Worm (Caenorhabditis elegans) whole organism, mixed stage, embryonic: ENCODE measurements around the gene cng-1.

Experiments
- M03D4.4 ChIP-seq: sonication (generic microtip); optimal IDR thresholded peaks from 2 replicates; lab custom pipeline; 2017; ENCODE audit warnings: mild to moderate bottlenecking, missing genetic modification characterization, missing compliant biosample characterization
- elt-3 ChIP-seq: fragments of 150-350 bp; optimal IDR thresholded peaks from 2 replicates; lab custom pipeline; 2014; ENCODE audit warnings: missing biosample characterization, missing genetic modification characterization
- lsy-2 ChIP-seq: fragments of 150-350 bp; optimal IDR thresholded peaks from 2 replicates; lab custom pipeline; 2014; ENCODE audit warnings: missing biosample characterization, missing genetic modification characterization
- mep-1 ChIP-seq: fragments of 150-350 bp; optimal IDR thresholded peaks from 2 replicates; lab custom pipeline; 2017; ENCODE audit warnings: missing biosample characterization, missing genetic modification reagents, missing genetic modification characterization, inconsistent platforms
- mls-2 ChIP-seq: sonication (generic microtip); optimal IDR thresholded peaks from 2 replicates; lab custom pipeline; 2016; ENCODE audit warnings: mild to moderate bottlenecking, missing genetic modification characterization, moderate library complexity, missing compliant biosample characterization
- nhr-12 ChIP-seq: fragments of 150-350 bp; optimal IDR thresholded peaks from 2 replicates; lab custom pipeline; 2014; ENCODE audit warnings: missing biosample characterization, missing genetic modification characterization
- nhr-28 ChIP-seq: fragments of 150-350 bp; optimal IDR thresholded peaks from 2 replicates; lab custom pipeline; 2014; ENCODE audit warnings: missing biosample characterization, missing genetic modification characterization
- nhr-76 ChIP-seq: sonication (generic microtip); optimal IDR thresholded peaks from 2 replicates; lab custom pipeline; 2017; ENCODE audit warnings: missing biosample characterization, missing genetic modification characterization
- pha-4 ChIP-seq: fragments of 150-350 bp; optimal IDR thresholded peaks from 2 replicates; lab custom pipeline; 2018; ENCODE audit warnings: missing biosample characterization, missing genetic modification reagents, missing genetic modification characterization
- snpc-4 ChIP-seq: fragments of 150-350 bp; optimal IDR thresholded peaks from 2 replicates; lab custom pipeline; 2014; ENCODE audit warnings: missing biosample characterization, missing genetic modification characterization
- tbx-8 ChIP-seq: fragments of 200-800 bp; sonication (Bioruptor generic); optimal IDR thresholded peaks from 2 replicates; lab custom pipeline; 2018; ENCODE audit warnings: mild to moderate bottlenecking, missing genetic modification characterization, moderate library complexity, missing compliant biosample characterization
- unc-39 ChIP-seq: fragments of 150-350 bp; optimal IDR thresholded peaks from 2 replicates; lab custom pipeline; 2014; ENCODE audit warnings: missing biosample characterization, missing genetic modification characterization
- ztf-11 ChIP-seq: fragments of 150-350 bp; optimal IDR thresholded peaks from 2 replicates; lab custom pipeline; 2014; ENCODE audit warnings: missing biosample characterization, missing genetic modification characterization

- TF ChIP-seq mls-2 (tag; lab: Kevin White, UChicago) = peak; percentile 80
- no peak for TF ChIP-seq ztf-11 (tag; lab: Kevin White, UChicago)
- TF ChIP-seq nhr-76 (tag; lab: Kevin White, UChicago) = no peak
- peak; percentile 83 for TF ChIP-seq pha-4
- peak; percentile 95 for TF ChIP-seq mep-1
- no peak for TF ChIP-seq unc-39 (tag; lab: Kevin White, UChicago)
- TF ChIP-seq snpc-4 (tag; lab: Kevin White, UChicago) = no peak
- TF ChIP-seq lsy-2 (tag; lab: Kevin White, UChicago) = peak; percentile 95
- peak; percentile 21 for TF ChIP-seq tbx-8 (GFP tag; lab: Kevin White, UChicago)
- TF ChIP-seq nhr-28 (tag; lab: Kevin White, UChicago) = peak; percentile 9
- TF ChIP-seq M03D4.4 (tag; lab: Kevin White, UChicago) = no peak
- TF ChIP-seq elt-3 (tag; lab: Kevin White, UChicago) = peak; percentile 11
- no peak for TF ChIP-seq nhr-12 (tag; lab: Kevin White, UChicago)
Observed at ce11 chrV:15002184-15002690, 29.0 kb downstream of the cng-1 start, which contains the start of the genes fib-1 and mut-15.
